Fruit fly (Drosophila melanogaster): Measurements from ENCODE around the gene Septin1.
A peak's percentile ranks its signal among the peaks of the same experiment; 100 is the strongest.

Gene Septin1

DNA sequence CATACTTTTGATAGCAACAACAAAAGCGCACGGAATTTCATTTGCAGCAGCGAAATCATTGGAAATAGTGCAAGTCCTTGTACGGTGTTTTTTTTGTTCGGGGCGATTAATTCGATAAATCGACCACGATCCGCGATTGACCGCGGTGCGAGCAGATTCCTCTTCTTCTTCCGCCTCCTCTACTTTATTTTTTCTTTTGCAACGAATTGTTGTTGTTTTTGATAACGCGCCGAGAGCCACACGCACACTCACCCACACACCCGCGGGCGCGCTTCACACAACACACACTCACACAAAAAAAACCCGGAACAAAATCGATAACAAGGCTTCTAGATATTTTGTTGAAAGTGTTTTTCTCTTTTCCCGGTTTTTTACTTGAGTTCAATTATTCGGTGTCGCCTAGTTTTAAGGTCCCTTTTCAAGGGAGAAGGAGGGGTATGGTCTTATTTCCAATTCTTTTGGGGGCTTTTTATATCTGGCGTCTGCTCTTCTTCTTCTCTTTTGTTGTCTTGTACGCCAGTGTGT, 34.9 kb upstream of the Septin1 start:
- TF ChIP-seq CG4496 (GFP tag; IDR thresholded peaks at IDR 0.05) (peak; percentile 61; the same call in 2 of the 3 replicates), CG8159 (tag; optimal IDR thresholded peaks at IDR 0.05) (no peak), CG17806 (tag; optimal IDR thresholded peaks at IDR 0.05) (no peak), CG32121 (GFP tag; IDR thresholded peaks at IDR 0.05) (0 out of 2 replicates have a peak, but pooled peaks have one; percentile 18), gl (tag; optimal IDR thresholded peaks at IDR 0.05) (peak; percentile 33), Ets98B (GFP tag; IDR thresholded peaks at IDR 0.05) (0 out of 2 replicates have a peak, but pooled peaks have one; percentile 6)

DNA sequence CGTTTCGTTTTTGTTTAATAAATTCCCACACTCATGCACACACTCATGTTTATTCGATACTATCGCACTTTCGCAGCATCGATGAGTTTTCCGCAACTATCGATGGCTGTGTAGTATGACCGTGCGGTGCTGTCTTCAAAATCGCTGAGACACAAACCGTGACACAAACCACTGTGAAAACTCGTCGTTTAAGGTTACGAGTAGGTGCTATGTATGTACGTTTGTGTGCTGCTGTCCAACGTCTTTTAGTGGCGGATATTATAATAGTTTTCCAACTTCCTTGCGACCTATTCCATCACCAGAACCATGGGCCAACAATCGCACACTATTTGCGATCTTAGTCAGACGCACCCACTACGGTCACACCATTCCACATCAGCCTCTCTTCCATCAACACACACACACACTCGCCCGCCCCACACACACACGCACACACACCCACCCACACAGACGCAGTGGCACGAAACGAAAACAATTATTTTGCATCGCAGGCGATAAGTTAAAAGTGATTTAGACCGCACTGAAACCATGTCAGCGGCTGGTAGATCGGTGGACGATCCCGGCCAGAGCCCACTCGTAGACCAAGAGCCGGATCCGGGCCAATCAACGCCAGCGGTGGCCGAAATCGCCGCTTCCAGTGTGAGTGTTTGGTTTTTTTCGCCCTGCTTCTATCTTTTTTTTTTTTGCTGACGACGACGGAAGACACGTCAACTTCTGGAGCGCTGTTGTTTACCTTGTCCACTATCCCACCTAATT, 34.0 kb upstream of the Septin1 start, which contains the start of the genes Dd and CG1486:
Gene Dd (minus strand): TSS at position 77 of the 756 bp plus-strand sequence.
Gene CG1486 (plus strand): TSS at position 114 of the 756 bp plus-strand sequence.
- no peak for TF ChIP-seq CG17806 (tag; optimal IDR thresholded peaks at IDR 0.05)
- peak; percentile 13 for TF ChIP-seq CG34367 (tag; optimal IDR thresholded peaks at IDR 0.05)

DNA sequence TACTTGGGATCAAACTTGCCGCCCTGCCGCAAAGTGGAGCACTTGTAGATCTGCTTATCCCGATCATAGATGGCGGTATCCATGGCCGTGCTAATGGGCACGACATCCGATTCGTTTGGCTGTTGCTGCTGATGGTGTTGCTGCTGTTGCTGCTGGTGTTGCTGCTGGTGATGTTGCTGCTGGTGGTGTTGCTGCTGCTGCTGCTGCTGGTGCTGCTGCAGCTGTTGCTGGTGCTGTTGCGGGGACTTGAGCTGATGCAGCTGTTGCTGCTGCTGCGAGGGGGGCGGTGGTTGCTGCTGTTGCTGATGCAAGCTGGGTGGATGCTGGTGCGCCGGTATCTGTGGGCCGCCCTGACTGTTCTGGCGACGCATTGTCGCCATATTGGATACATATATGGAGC, 25.0 kb upstream of the Septin1 start:
- no peak for TF ChIP-seq gl (tag; optimal IDR thresholded peaks at IDR 0.05)
- TF ChIP-seq CG4496 (GFP tag; IDR thresholded peaks at IDR 0.05): no peak
- no peak for TF ChIP-seq CG8159 (tag; optimal IDR thresholded peaks at IDR 0.05)
- TF ChIP-seq CG13204 (GFP tag; optimal IDR thresholded peaks at IDR 0.05): no peak
- no peak for TF ChIP-seq Snoo (tag; optimal IDR thresholded peaks at IDR 0.05)
- TF ChIP-seq CG32121 (GFP tag; IDR thresholded peaks at IDR 0.05): no peak
- TF ChIP-seq CG15710 (tag; optimal IDR thresholded peaks at IDR 0.05): no peak
- TF ChIP-seq rn (GFP tag; IDR thresholded peaks at IDR 0.05): no peak
- TF ChIP-seq CG34367 (tag; optimal IDR thresholded peaks at IDR 0.05): no peak
- no peak for TF ChIP-seq CG10348 (GFP tag; IDR thresholded peaks at IDR 0.05)
- no peak for TF ChIP-seq fd96Ca (GFP tag; IDR thresholded peaks at IDR 0.05)
- TF ChIP-seq EcR (GFP tag; optimal IDR thresholded peaks at IDR 0.05): no peak
- TF ChIP-seq Ets98B (GFP tag; IDR thresholded peaks at IDR 0.05): no peak
- no peak for TF ChIP-seq Pif1B (GFP tag; optimal IDR thresholded peaks at IDR 0.05)
- no peak for TF ChIP-seq CG8301 (tag; optimal IDR thresholded peaks at IDR 0.05)
- no peak for TF ChIP-seq D1 (tag; optimal IDR thresholded peaks at IDR 0.05)
- no peak for TF ChIP-seq CG9948 (tag; optimal IDR thresholded peaks at IDR 0.05)
- TF ChIP-seq Pif1A (GFP tag; optimal IDR thresholded peaks at IDR 0.05): no peak
- TF ChIP-seq CG12605 (GFP tag; IDR thresholded peaks at IDR 0.05): no peak

DNA sequence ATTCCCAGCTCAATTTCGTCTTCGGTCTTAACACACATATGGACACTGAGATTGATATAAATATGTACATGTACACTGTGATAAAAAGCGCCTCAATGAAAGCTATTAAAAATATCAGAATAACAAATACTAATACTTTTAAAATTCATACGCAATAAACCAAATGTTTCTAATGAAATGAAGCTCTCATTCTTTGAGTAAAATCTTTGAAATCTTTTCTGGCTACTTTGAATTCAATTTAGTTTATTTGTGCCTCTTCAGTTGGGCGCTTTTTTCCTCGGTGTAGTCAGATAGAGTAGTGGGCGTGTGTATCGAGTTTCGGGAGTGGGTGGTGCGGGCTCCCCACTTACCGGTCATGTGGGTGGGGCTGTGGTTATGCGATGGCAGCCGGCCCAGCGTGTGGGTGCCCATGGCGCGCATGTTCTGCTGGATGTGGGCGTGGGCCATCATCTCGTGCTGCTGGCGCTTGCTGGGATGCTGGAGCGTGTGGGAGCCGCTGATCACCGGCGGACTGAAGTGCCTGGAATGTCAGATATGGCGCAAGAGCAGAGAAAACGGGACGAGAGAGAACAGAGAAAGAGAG, 23.5 kb upstream of the Septin1 start:
- no peak for TF ChIP-seq CG9948 (tag; optimal IDR thresholded peaks at IDR 0.05)
- no peak for TF ChIP-seq Snoo (tag; optimal IDR thresholded peaks at IDR 0.05)

DNA sequence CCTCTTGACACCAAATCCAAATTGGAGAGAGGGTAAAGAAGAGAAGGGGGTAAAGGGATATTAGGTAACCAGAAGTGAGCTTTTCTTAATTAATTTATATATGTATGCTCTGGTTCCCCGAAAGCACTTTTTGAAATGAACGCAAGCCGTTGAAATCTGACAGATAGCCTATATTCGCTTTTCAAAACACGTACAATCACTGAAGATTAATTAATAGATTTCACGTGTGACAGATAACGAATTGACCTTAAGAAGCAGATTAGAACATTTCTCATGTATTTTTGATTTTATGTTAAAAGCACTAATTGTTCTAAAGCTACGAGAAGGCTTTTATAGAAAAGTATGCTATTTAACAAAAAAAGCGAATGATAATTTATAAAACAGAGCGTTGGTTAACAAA, 21.0 kb upstream of the Septin1 start:
- no peak for TF ChIP-seq Pif1A (GFP tag; optimal IDR thresholded peaks at IDR 0.05)
- TF ChIP-seq CG10348 (GFP tag; IDR thresholded peaks at IDR 0.05): no peak
- no peak for TF ChIP-seq CG17806 (tag; optimal IDR thresholded peaks at IDR 0.05)
- no peak for TF ChIP-seq rn (GFP tag; IDR thresholded peaks at IDR 0.05)
- no peak for TF ChIP-seq CG34367 (tag; optimal IDR thresholded peaks at IDR 0.05)
- TF ChIP-seq fd96Ca (GFP tag; IDR thresholded peaks at IDR 0.05): no peak
- TF ChIP-seq CG9948 (tag; optimal IDR thresholded peaks at IDR 0.05): no peak
- no peak for TF ChIP-seq CG32121 (GFP tag; IDR thresholded peaks at IDR 0.05)
- no peak for TF ChIP-seq CG4496 (GFP tag; IDR thresholded peaks at IDR 0.05)
- no peak for TF ChIP-seq Ets98B (GFP tag; IDR thresholded peaks at IDR 0.05)
- no peak for TF ChIP-seq Snoo (tag; optimal IDR thresholded peaks at IDR 0.05)
- TF ChIP-seq CG8159 (tag; optimal IDR thresholded peaks at IDR 0.05): no peak
- no peak for TF ChIP-seq D1 (tag; optimal IDR thresholded peaks at IDR 0.05)
- TF ChIP-seq CG12605 (GFP tag; IDR thresholded peaks at IDR 0.05): no peak
- TF ChIP-seq CG14655 (GFP tag; optimal IDR thresholded peaks at IDR 0.05): no peak
- TF ChIP-seq CG13204 (GFP tag; optimal IDR thresholded peaks at IDR 0.05): no peak

DNA sequence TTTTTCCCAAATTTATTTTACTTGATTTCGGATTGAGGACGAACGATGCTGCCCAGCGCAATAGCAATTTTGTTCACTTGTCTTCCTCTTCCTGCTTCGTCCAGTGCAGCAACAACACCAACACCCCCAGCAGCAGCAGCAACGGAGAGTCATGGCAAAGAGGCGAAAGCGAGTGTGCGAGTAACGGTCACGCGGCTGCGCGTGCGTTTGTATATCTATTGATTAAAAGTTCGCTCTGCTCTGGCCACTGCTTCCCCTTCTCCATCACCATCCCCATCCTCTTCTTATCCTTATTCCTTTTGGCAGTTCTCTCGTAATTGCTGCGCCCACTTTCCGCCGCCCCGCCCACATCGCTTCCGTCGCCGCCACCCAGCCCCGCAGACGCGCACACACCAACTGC, 19.9 kb upstream of the Septin1 start:
- TF ChIP-seq CG32121 (GFP tag; IDR thresholded peaks at IDR 0.05): no peak
- no peak for TF ChIP-seq CG13204 (GFP tag; optimal IDR thresholded peaks at IDR 0.05)
- no peak for TF ChIP-seq gl (tag; optimal IDR thresholded peaks at IDR 0.05)

DNA sequence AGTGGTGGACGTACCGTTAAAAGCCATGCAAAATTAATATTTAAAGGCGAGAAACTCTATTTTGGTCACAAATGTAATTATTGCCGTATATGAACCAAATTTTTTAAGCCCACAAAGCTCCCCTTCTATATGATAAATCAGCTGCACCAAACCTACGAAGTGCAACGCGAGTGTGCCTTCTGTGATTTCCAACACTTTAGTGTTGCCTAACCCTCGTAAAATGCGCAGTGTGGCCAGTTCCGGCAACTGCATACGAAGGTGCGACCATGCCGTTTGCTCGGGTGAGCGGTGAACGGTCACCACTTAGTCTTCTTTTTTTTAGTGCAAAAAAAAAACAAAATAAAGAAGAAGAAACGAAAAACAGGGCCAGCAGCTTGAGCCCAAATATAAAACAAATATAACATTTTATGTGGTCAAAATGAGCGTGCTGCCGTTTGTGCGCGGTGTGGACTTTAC, 18.6 kb upstream of the Septin1 start, which contains the start of the genes tty and fliI:
Gene tty (minus strand): TSS at position 201 of the 456 bp plus-strand sequence.
Gene fliI (plus strand): TSS at position 266 of the 456 bp plus-strand sequence.
- TF ChIP-seq fd96Ca (GFP tag; IDR thresholded peaks at IDR 0.05) (peak; percentile 97), Ets98B (GFP tag; IDR thresholded peaks at IDR 0.05) (peak; percentile 94), CG34367 (tag; optimal IDR thresholded peaks at IDR 0.05) (peak; percentile 91), Pif1A (GFP tag; optimal IDR thresholded peaks at IDR 0.05) (peak; percentile 91), CG12605 (GFP tag; IDR thresholded peaks at IDR 0.05) (peak; percentile 94), CG10348 (GFP tag; IDR thresholded peaks at IDR 0.05) (peak; percentile 81; the same call in 1 of the 2 replicates), EcR (GFP tag; optimal IDR thresholded peaks at IDR 0.05) (peak; percentile 53), CG13204 (GFP tag; optimal IDR thresholded peaks at IDR 0.05) (peak; percentile 92), CG17806 (tag; optimal IDR thresholded peaks at IDR 0.05) (peak; percentile 80), rn (GFP tag; IDR thresholded peaks at IDR 0.05) (peak; percentile 87), gl (tag; optimal IDR thresholded peaks at IDR 0.05) (peak; percentile 96), CG9948 (tag; optimal IDR thresholded peaks at IDR 0.05) (peak; percentile 73), Pif1B (GFP tag; optimal IDR thresholded peaks at IDR 0.05) (peak; percentile 87), CG15710 (tag; optimal IDR thresholded peaks at IDR 0.05) (peak; percentile 87), CG8159 (tag; optimal IDR thresholded peaks at IDR 0.05) (peak; percentile 85), Snoo (tag; optimal IDR thresholded peaks at IDR 0.05) (peak; percentile 74), CG14655 (GFP tag; optimal IDR thresholded peaks at IDR 0.05) (peak; percentile 89), CG8301 (tag; optimal IDR thresholded peaks at IDR 0.05) (peak; percentile 83), CG32121 (GFP tag; IDR thresholded peaks at IDR 0.05) (peak; percentile 94), D1 (tag; optimal IDR thresholded peaks at IDR 0.05) (no peak), CG4496 (GFP tag; IDR thresholded peaks at IDR 0.05) (peak; percentile 97)
